Worm (Caenorhabditis elegans) whole organism, L1 larva: ENCODE measurements around the gene flp-5.
A peak's percentile ranks its signal among the peaks of the same experiment; 100 is the strongest.

Experiments used
- C16A3.4 ChIP-seq: fragments of 150-350 bp; optimal IDR thresholded peaks from 2 replicates; lab custom pipeline; 2014; ENCODE audit warnings: missing biosample characterization, missing genetic modification characterization
- aha-1 ChIP-seq: fragments of 150-350 bp; optimal IDR thresholded peaks from 2 replicates; lab custom pipeline; 2014; ENCODE audit warnings: missing biosample characterization, missing genetic modification characterization
- alr-1 ChIP-seq: fragments of 200-800 bp; sonication (Bioruptor generic); optimal IDR thresholded peaks from 2 replicates; lab custom pipeline; 2018; ENCODE audit warnings: borderline replicate concordance, mild to moderate bottlenecking, missing genetic modification characterization, missing compliant biosample characterization
- aly-2 ChIP-seq: fragments of 150-350 bp; optimal IDR thresholded peaks from 2 replicates; lab custom pipeline; 2014; ENCODE audit warnings: missing biosample characterization, missing genetic modification characterization
- blmp-1 ChIP-seq: fragments of 150-350 bp; optimal IDR thresholded peaks from 2 replicates; lab custom pipeline; 2014; ENCODE audit warnings: missing biosample characterization, missing genetic modification characterization
- ceh-82 ChIP-seq, 3 experiments: fragments of 150-350 bp in 1 of 3; sonication (generic microtip) in 2 of 3; optimal IDR thresholded peaks; 2 replicates each; lab custom pipeline; 2014 to 2017; ENCODE audit warnings: missing biosample characterization in 3 of 3, missing genetic modification characterization in 3 of 3
- ceh-88 ChIP-seq: fragments of 200-800 bp; sonication (Bioruptor generic); IDR thresholded peaks from 2 replicates; pipeline ENCODE4 v1.3.6; 2022; ENCODE audit warnings: missing genetic modification characterization, missing compliant biosample characterization
- ces-1 ChIP-seq: fragments of 150-350 bp; optimal IDR thresholded peaks from 2 replicates; lab custom pipeline; 2014; ENCODE audit warnings: missing biosample characterization, missing genetic modification reagents, missing genetic modification characterization
- dsc-1 ChIP-seq: sonication (generic microtip); optimal IDR thresholded peaks from 2 replicates; lab custom pipeline; 2016; ENCODE audit warnings: mild to moderate bottlenecking, missing genetic modification characterization, missing compliant biosample characterization
- efl-1 ChIP-seq, 4 experiments: fragments of 150-350 bp; optimal IDR thresholded peaks in 3 of 4; peaks in 1 of 4; 1 replicate in 1 of 4; 2 replicates in 3 of 4; lab custom pipeline; 2014; ENCODE audit warnings: missing biosample characterization in 2 of 4, missing genetic modification characterization in 2 of 4, missing genetic modification reagents in 2 of 4
- egl-27 ChIP-seq, 2 experiments: fragments of 150-350 bp in 1 of 2; sonication (generic microtip); optimal IDR thresholded peaks; 3 replicates each; lab custom pipeline; 2017 to 2018; ENCODE audit warnings: missing biosample characterization in 2 of 2, missing genetic modification characterization in 2 of 2, missing genetic modification reagents in 2 of 2
- elt-2 ChIP-seq: sonication (generic microtip); optimal IDR thresholded peaks from 2 replicates; lab custom pipeline; 2016; ENCODE audit warnings: missing genetic modification characterization, mild to moderate bottlenecking, inconsistent platforms, missing compliant biosample characterization, missing genetic modification reagents
- elt-3 ChIP-seq, 6 experiments: fragments of 150-350 bp in 1 of 6; sonication (generic microtip); optimal IDR thresholded peaks; 2 replicates each; lab custom pipeline; 2017 to 2018; ENCODE audit warnings: missing biosample characterization in 6 of 6, missing genetic modification characterization in 6 of 6, inconsistent platforms in 1 of 6
- fkh-10 ChIP-seq: sonication (generic microtip); optimal IDR thresholded peaks from 2 replicates; lab custom pipeline; 2017; ENCODE audit warnings: missing biosample characterization, missing genetic modification reagents, missing genetic modification characterization
- grh-1 ChIP-seq: fragments of 200-800 bp; sonication (Bioruptor generic); IDR thresholded peaks from 2 replicates; pipeline ENCODE4 v1.3.6; 2022; ENCODE audit warnings: missing genetic modification reagents, missing genetic modification characterization, missing compliant biosample characterization
- hlh-17 ChIP-seq: fragments of 200-800 bp; sonication (Bioruptor generic); optimal IDR thresholded peaks from 2 replicates; lab custom pipeline; 2018; ENCODE audit warnings: missing genetic modification characterization, mild to moderate bottlenecking, missing compliant biosample characterization, moderate library complexity, borderline replicate concordance
- hlh-4 ChIP-seq: sonication (generic microtip); optimal IDR thresholded peaks from 2 replicates; lab custom pipeline; 2016; ENCODE audit warnings: mild to moderate bottlenecking, missing genetic modification characterization, missing compliant biosample characterization
- lin-14 ChIP-seq: fragments of 200-800 bp; sonication (Bioruptor generic); optimal IDR thresholded peaks from 2 replicates; lab custom pipeline; 2018; ENCODE audit warnings: mild to moderate bottlenecking, missing genetic modification characterization, moderate library complexity, missing compliant biosample characterization
- lin-15B ChIP-seq: fragments of 150-350 bp; sonication (generic microtip); optimal IDR thresholded peaks from 3 replicates; lab custom pipeline; 2014; ENCODE audit warnings: missing biosample characterization, missing genetic modification characterization
- lin-35 ChIP-seq, 2 experiments: fragments of 150-350 bp; optimal IDR thresholded peaks; 2 replicates each; lab custom pipeline; 2014; ENCODE audit warnings: missing biosample characterization in 2 of 2, missing genetic modification characterization in 2 of 2, missing genetic modification reagents in 2 of 2
- mab-9 ChIP-seq: fragments of 200-800 bp; sonication (Bioruptor generic); IDR thresholded peaks from 2 replicates; pipeline ENCODE4 v1.3.6; 2022; ENCODE audit warnings: missing genetic modification reagents, missing genetic modification characterization, missing compliant biosample characterization
- mef-2 ChIP-seq: fragments of 150-350 bp; optimal IDR thresholded peaks from 2 replicates; lab custom pipeline; 2014; ENCODE audit warnings: missing biosample characterization, missing genetic modification characterization
- nhr-11 ChIP-seq: fragments of 150-350 bp; optimal IDR thresholded peaks from 2 replicates; lab custom pipeline; 2014; ENCODE audit warnings: missing biosample characterization, missing genetic modification characterization
- nhr-19 ChIP-seq: fragments of 200-800 bp; sonication (Bioruptor generic); conservative IDR thresholded peaks from 2 replicates; pipeline ENCODE4 v1.3.6; 2022; ENCODE audit warnings: missing genetic modification characterization, missing compliant biosample characterization
- nhr-20 ChIP-seq: sonication (generic microtip); optimal IDR thresholded peaks from 2 replicates; lab custom pipeline; 2016; ENCODE audit warnings: mild to moderate bottlenecking, missing genetic modification characterization, missing compliant biosample characterization
- nhr-237 ChIP-seq: fragments of 150-350 bp; optimal IDR thresholded peaks from 2 replicates; lab custom pipeline; 2014; ENCODE audit warnings: missing biosample characterization, missing genetic modification characterization
- nhr-47 ChIP-seq: sonication (generic microtip); optimal IDR thresholded peaks from 2 replicates; lab custom pipeline; 2016; ENCODE audit warnings: mild to moderate bottlenecking, missing genetic modification characterization, moderate library complexity, missing compliant biosample characterization
- nhr-71 ChIP-seq: sonication (generic microtip); optimal IDR thresholded peaks from 2 replicates; lab custom pipeline; 2016; ENCODE audit warnings: mild to moderate bottlenecking, missing genetic modification characterization, moderate library complexity, missing compliant biosample characterization
- nhr-76 ChIP-seq: sonication (generic microtip); optimal IDR thresholded peaks from 2 replicates; lab custom pipeline; 2017; ENCODE audit warnings: missing biosample characterization, missing genetic modification characterization
- nhr-84 ChIP-seq: sonication (generic microtip); optimal IDR thresholded peaks from 2 replicates; lab custom pipeline; 2017; ENCODE audit warnings: missing biosample characterization, missing genetic modification characterization
- nhr-85 ChIP-seq: sonication (generic microtip); peaks from one replicate; lab custom pipeline; 2016; ENCODE audit warnings: missing genetic modification characterization, inconsistent platforms, missing compliant biosample characterization
- pag-3 ChIP-seq: sonication (generic microtip); optimal IDR thresholded peaks from 2 replicates; lab custom pipeline; 2017; ENCODE audit warnings: missing genetic modification characterization, mild to moderate bottlenecking, missing compliant biosample characterization, antibody characterized with exemption, borderline replicate concordance; ENCODE audit not compliant: insufficient read depth
- pqm-1 ChIP-seq: sonication (generic microtip); optimal IDR thresholded peaks from 3 replicates; lab custom pipeline; 2017; ENCODE audit warnings: missing biosample characterization, missing genetic modification characterization
- rnt-1 ChIP-seq: sonication (generic microtip); optimal IDR thresholded peaks from 2 replicates; lab custom pipeline; 2016; ENCODE audit warnings: mild to moderate bottlenecking, missing genetic modification characterization, moderate library complexity, missing compliant biosample characterization
- skn-1 ChIP-seq: fragments of 150-350 bp; optimal IDR thresholded peaks from 2 replicates; lab custom pipeline; 2014; ENCODE audit warnings: missing biosample characterization, missing genetic modification characterization
- snu-23 ChIP-seq: sonication (generic microtip); optimal IDR thresholded peaks from 2 replicates; lab custom pipeline; 2016; ENCODE audit warnings: missing genetic modification characterization, missing compliant biosample characterization
- sox-4 ChIP-seq: sonication (generic microtip); optimal IDR thresholded peaks from 2 replicates; lab custom pipeline; 2016; ENCODE audit warnings: missing genetic modification characterization, missing compliant biosample characterization
- sptf-1 ChIP-seq: fragments of 150-350 bp; optimal IDR thresholded peaks from 2 replicates; lab custom pipeline; 2014; ENCODE audit warnings: missing biosample characterization, missing genetic modification characterization
- sup-37 ChIP-seq: fragments of 200-800 bp; sonication (Bioruptor generic); optimal IDR thresholded peaks from 2 replicates; lab custom pipeline; 2018; ENCODE audit warnings: mild to moderate bottlenecking, missing genetic modification characterization, missing compliant biosample characterization
- unc-130 ChIP-seq: fragments of 150-350 bp; optimal IDR thresholded peaks from 2 replicates; lab custom pipeline; 2017; ENCODE audit warnings: missing biosample characterization, missing genetic modification characterization, inconsistent platforms
- vab-15 ChIP-seq: sonication (generic microtip); optimal IDR thresholded peaks from 2 replicates; lab custom pipeline; 2017; ENCODE audit warnings: missing genotype, mild to moderate bottlenecking, missing genetic modification characterization, missing compliant biosample characterization
- zag-1 ChIP-seq: fragments of 150-350 bp; optimal IDR thresholded peaks from 2 replicates; lab custom pipeline; 2014; ENCODE audit warnings: missing biosample characterization, missing genetic modification characterization
- zip-4 ChIP-seq: fragments of 200-800 bp; sonication (Bioruptor generic); optimal IDR thresholded peaks from 2 replicates; lab custom pipeline; 2018; ENCODE audit warnings: mild to moderate bottlenecking, missing genetic modification characterization, moderate library complexity, missing compliant biosample characterization

The flp-5 gene

ce11 chrX:8567166-8567565 lies 39.1 kb downstream of the flp-5 start:
- peak; percentile 32 for TF ChIP-seq blmp-1 (tag; lab: Kevin White, UChicago)
- peak in 3 of 6 experiments; percentile 2 to 12 (median 10) for TF ChIP-seq elt-3 (tag; optimal IDR thresholded peaks at IDR 0.05; lab: Kevin White, UChicago)
- TF ChIP-seq sup-37 (GFP tag; lab: Kevin White, UChicago), result no peak
- TF ChIP-seq elt-2 (tag; lab: Kevin White, UChicago), result no peak
- TF ChIP-seq efl-1 (optimal IDR thresholded peaks at IDR 0.05; lab: Kevin White, UChicago), result no peak
- TF ChIP-seq efl-1 (GFP tag; optimal IDR thresholded peaks at IDR 0.05 in 1 of 2; lab: Kevin White, UChicago), result no peak
- no peak for TF ChIP-seq lin-35 (GFP tag; optimal IDR thresholded peaks at IDR 0.05; lab: Kevin White, UChicago)
- no peak for TF ChIP-seq aha-1 (tag; lab: Kevin White, UChicago)
- TF ChIP-seq dsc-1 (tag; lab: Kevin White, UChicago), result no peak
- TF ChIP-seq nhr-85, result peak; percentile 40
- peak; percentile 24 for TF ChIP-seq lin-14 (GFP tag; lab: Kevin White, UChicago)
- TF ChIP-seq hlh-17 (GFP tag; lab: Kevin White, UChicago), result no peak
- no peak for TF ChIP-seq zip-4
- TF ChIP-seq hlh-4, result no peak
- TF ChIP-seq nhr-19 (GFP tag; lab: Robert Waterston, UW), result no peak

DNA sequence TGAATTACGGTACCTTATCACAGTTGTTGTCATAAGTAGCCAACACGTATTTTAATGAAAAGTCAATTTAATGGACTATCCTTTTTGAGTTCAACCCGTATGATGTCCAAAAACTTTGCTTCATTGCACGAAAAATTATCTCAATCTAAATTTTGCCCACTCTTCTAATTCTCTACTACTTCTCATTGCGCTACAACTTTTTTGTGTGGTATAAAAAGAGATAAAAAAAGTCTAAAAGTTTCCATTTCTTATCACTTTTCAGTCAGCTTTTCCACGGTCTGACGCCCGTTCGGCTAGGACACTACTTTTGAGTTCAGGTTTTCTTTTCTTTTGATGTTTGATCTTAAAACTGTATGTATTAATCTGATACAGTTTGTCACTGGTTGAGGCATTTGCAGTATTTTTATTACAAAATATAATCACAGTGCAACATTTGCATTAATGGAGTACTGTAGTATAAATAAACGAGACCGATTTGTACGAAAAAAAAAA lies 39.8 kb downstream of the flp-5 start:
- TF ChIP-seq nhr-20 (tag; lab: Kevin White, UChicago) (no peak), efl-1 (optimal IDR thresholded peaks at IDR 0.05; lab: Kevin White, UChicago) (no peak), efl-1 (GFP tag; optimal IDR thresholded peaks at IDR 0.05 in 1 of 2; lab: Kevin White, UChicago) (peak in 1 of 2 experiments; percentile 55)

DNA sequence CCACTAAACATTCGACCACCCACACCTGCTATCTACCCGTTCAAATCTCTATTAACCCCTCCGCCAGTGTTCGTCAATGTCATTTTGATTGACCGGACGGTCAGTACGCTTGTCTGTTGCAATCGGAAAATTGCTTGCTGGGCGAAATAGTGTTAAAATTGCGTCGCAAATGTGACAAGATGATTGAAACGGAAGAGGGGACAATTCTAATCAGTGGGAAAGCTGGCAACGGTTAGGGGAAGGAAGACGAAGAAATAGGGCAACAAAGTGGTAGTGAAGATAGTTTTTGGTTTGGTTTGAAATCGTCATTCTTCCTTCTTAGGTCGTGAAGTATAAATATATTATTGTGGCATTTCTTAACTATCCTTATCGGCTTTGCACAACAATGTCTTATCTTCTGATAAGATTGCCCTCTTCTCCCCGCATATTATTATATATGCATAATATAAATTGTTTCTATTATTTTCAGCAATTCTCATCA lies 40.4 kb downstream of the flp-5 start:
- TF ChIP-seq grh-1 (GFP tag; lab: Robert Waterston, UW) (no peak), mef-2 (tag; lab: Kevin White, UChicago) (no peak), aly-2 (no peak), hlh-4 (no peak), efl-1 (optimal IDR thresholded peaks at IDR 0.05; lab: Kevin White, UChicago) (no peak), efl-1 (GFP tag; optimal IDR thresholded peaks at IDR 0.05 in 1 of 2; lab: Kevin White, UChicago) (peak in 1 of 2 experiments; percentile 4), vab-15 (tag; lab: Kevin White, UChicago) (no peak), egl-27 (tag; optimal IDR thresholded peaks at IDR 0.05; lab: Kevin White, UChicago) (no peak), C16A3.4 (tag; lab: Kevin White, UChicago) (no peak), nhr-84 (tag; lab: Kevin White, UChicago) (no peak), zip-4 (no peak), nhr-76 (tag; lab: Kevin White, UChicago) (no peak), sox-4 (tag; lab: Kevin White, UChicago) (no peak), lin-15B (tag; lab: Kevin White, UChicago) (no peak), nhr-237 (no peak), ceh-88 (GFP tag; lab: Robert Waterston, UW) (no peak), skn-1 (tag; lab: Kevin White, UChicago) (no peak), nhr-71 (no peak), blmp-1 (tag; lab: Kevin White, UChicago) (peak; percentile 30), ces-1 (GFP tag; lab: Kevin White, UChicago) (no peak), elt-2 (tag; lab: Kevin White, UChicago) (peak; percentile 86), alr-1 (tag; lab: Kevin White, UChicago) (no peak), fkh-10 (GFP tag; lab: Kevin White, UChicago) (no peak), mab-9 (no peak), sptf-1 (no peak)

DNA sequence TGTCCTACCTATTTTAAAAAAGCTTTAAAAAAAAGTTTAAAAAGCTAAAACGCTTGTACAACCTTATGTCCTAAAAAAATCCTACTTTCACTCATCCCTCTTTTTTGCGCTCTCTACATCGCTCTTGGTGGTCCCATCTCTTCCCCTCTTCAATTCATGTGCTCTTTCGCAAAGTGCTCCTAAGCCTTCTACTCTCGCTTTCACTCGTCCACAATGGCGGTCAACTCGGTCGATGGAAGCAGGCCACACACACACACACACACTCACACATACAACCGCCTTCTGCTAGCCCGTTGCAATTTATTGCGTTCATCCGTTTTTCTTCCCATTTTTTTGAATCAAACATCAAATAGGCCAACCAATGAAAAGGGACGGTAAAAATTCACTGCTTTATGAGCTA lies 41.1 kb downstream of the flp-5 start:
- TF ChIP-seq nhr-71 (peak; percentile 19), nhr-19 (GFP tag; lab: Robert Waterston, UW) (no peak), lin-14 (GFP tag; lab: Kevin White, UChicago) (peak; percentile 59), zag-1 (tag; lab: Kevin White, UChicago) (no peak), nhr-11 (no peak), efl-1 (optimal IDR thresholded peaks at IDR 0.05; lab: Kevin White, UChicago) (no peak), efl-1 (GFP tag; optimal IDR thresholded peaks at IDR 0.05 in 1 of 2; lab: Kevin White, UChicago) (peak in 1 of 2 experiments; percentile 88), vab-15 (tag; lab: Kevin White, UChicago) (no peak), skn-1 (tag; lab: Kevin White, UChicago) (no peak), pag-3 (tag; lab: Kevin White, UChicago) (no peak), ceh-82 (tag; optimal IDR thresholded peaks at IDR 0.05; lab: Kevin White, UChicago) (no peak), rnt-1 (tag; lab: Kevin White, UChicago) (peak; percentile 43), blmp-1 (tag; lab: Kevin White, UChicago) (peak; percentile 10), unc-130 (tag; lab: Kevin White, UChicago) (no peak), dsc-1 (tag; lab: Kevin White, UChicago) (peak; percentile 5), pqm-1 (tag; lab: Kevin White, UChicago) (no peak), snu-23 (GFP tag; lab: Kevin White, UChicago) (peak; percentile 14), sptf-1 (no peak), nhr-47 (tag; lab: Kevin White, UChicago) (peak; percentile 5), ces-1 (GFP tag; lab: Kevin White, UChicago) (no peak)
